4 fruit fly cellular contexts compared by ENCODE assay signal in the genomic region with DNA sequence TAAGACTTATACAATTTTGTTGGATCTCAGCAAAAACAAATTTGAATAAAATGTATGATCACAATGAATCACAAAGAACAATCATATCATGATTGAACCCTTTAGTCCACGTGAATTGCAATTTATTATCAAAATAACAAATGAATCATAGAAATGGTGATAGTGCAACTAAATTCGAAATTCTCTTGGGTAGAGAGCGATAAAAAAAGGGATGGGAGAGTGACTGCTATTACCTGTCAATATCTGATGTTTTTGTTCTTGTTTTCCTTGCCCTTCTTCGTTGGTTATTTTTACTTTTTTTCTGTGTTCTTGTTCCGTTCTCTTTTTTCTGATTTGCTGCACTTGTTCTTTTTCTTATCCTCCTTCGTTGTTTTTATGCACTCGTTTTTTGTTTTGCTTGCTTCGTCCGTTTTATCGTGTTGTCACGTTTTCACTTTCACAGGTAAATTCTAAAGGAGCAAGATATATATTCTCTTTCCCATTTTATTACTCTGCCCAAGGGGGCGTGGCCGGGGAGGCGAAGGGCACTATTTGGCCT.
TF ChIP-seq lines count a peak whose summit lies in the region.

No protein-coding gene starts in this region.

- TF ChIP-seq CTCF in whole organism, embryonic (GFP tag; optimal IDR thresholded peaks at IDR 0.05; lab: Kevin White, UChicago) = no peak

TF ChIP-seq in whole organism, embryonic, 481 proteins besides CTCF, POLR2A, EP300 and RAD21 (continues in another document):
- TF ChIP-seq ftz-f1 (GFP tag; optimal IDR thresholded peaks at IDR 0.05; lab: Kevin White, UChicago) (no peak), CG15601 (tag; optimal IDR thresholded peaks at IDR 0.05; lab: Kevin White, UChicago) (no peak), psq (GFP tag; optimal IDR thresholded peaks at IDR 0.05; lab: Kevin White, UChicago) (peak; percentile 67), Nf-YA (GFP tag; IDR thresholded peaks at IDR 0.05; lab: Robert Waterston, UW) (no peak), corto (GFP tag; optimal IDR thresholded peaks at IDR 0.05; lab: Kevin White, UChicago) (no peak), tll (GFP tag; optimal IDR thresholded peaks at IDR 0.05; lab: Kevin White, UChicago) (peak in 1 of 2 experiments; percentile 12), h (optimal IDR thresholded peaks at IDR 0.05; lab: Kevin White, UChicago) (no peak), NFAT (GFP tag; IDR thresholded peaks at IDR 0.05; lab: Robert Waterston, UW) (no peak), CG4282 (GFP tag; optimal IDR thresholded peaks at IDR 0.05; lab: Kevin White, UChicago) (no peak), Adf1 (GFP tag; IDR thresholded peaks at IDR 0.05; lab: Robert Waterston, UW) (no peak), eve (GFP tag; optimal IDR thresholded peaks at IDR 0.05; lab: Kevin White, UChicago) (peak in 1 of 2 experiments; percentile 55), Dbx (GFP tag; IDR thresholded peaks at IDR 0.05; lab: Robert Waterston, UW) (no peak), CG2116 (GFP tag; optimal IDR thresholded peaks at IDR 0.05; lab: Kevin White, UChicago) (no peak), sens (GFP tag; lab: Kevin White, UChicago) (peak; percentile 44), nom (GFP tag; optimal IDR thresholded peaks at IDR 0.05; lab: Kevin White, UChicago) (peak; percentile 92), ro (GFP tag; IDR thresholded peaks at IDR 0.05; lab: Robert Waterston, UW) (no peak), CG8388 (GFP tag; optimal IDR thresholded peaks at IDR 0.05; lab: Kevin White, UChicago) (no peak), sim (GFP tag; IDR thresholded peaks at IDR 0.05; lab: Robert Waterston, UW) (0 out of 2 replicates have a peak, but pooled peaks have one; percentile 16), ATbp (GFP tag; optimal IDR thresholded peaks at IDR 0.05; lab: Kevin White, UChicago) (no peak), CG4404 (GFP tag; IDR thresholded peaks at IDR 0.05; lab: Robert Waterston, UW) (no peak), kni (GFP tag; optimal IDR thresholded peaks at IDR 0.05; lab: Kevin White, UChicago) (peak; percentile 24), phol (tag; optimal IDR thresholded peaks at IDR 0.05; lab: Kevin White, UChicago) (no peak)

TF ChIP-seq in whole organism, prepupa, 60 proteins besides CTCF, POLR2A, EP300 and RAD21 (continues in another document):
- TF ChIP-seq dac (GFP tag; optimal IDR thresholded peaks at IDR 0.05; lab: Kevin White, UChicago) (no peak), Eip75B (GFP tag; optimal IDR thresholded peaks at IDR 0.05; lab: Kevin White, UChicago) (no peak), OdsH (GFP tag; optimal IDR thresholded peaks at IDR 0.05; lab: Kevin White, UChicago) (no peak), CG15336 (GFP tag; IDR thresholded peaks at IDR 0.05; lab: Robert Waterston, UW) (no peak), Sox15 (GFP tag; optimal IDR thresholded peaks at IDR 0.05; lab: Kevin White, UChicago) (no peak), lz (GFP tag; optimal IDR thresholded peaks at IDR 0.05; lab: Kevin White, UChicago) (no peak), esn (GFP tag; optimal IDR thresholded peaks at IDR 0.05; lab: Kevin White, UChicago) (no peak), CG16779 (tag; optimal IDR thresholded peaks at IDR 0.05; lab: Kevin White, UChicago) (peak; percentile 4), CG6163 (GFP tag; IDR thresholded peaks at IDR 0.05; lab: Robert Waterston, UW) (peak; percentile 46; the same call in 2 of the 3 replicates), CG6808 (GFP tag; optimal IDR thresholded peaks at IDR 0.05; lab: Kevin White, UChicago) (peak; percentile 83), CG4318 (GFP tag; optimal IDR thresholded peaks at IDR 0.05; lab: Kevin White, UChicago) (no peak), CG6792 (GFP tag; optimal IDR thresholded peaks at IDR 0.05; lab: Kevin White, UChicago) (no peak), Lpt (GFP tag; optimal IDR thresholded peaks at IDR 0.05; lab: Kevin White, UChicago) (no peak), fd85E (GFP tag; optimal IDR thresholded peaks at IDR 0.05; lab: Kevin White, UChicago) (no peak), Eip78C (GFP tag; lab: Kevin White, UChicago) (no peak), CG6276 (GFP tag; optimal IDR thresholded peaks at IDR 0.05; lab: Kevin White, UChicago) (no peak), eg (GFP tag; IDR thresholded peaks at IDR 0.05; lab: Robert Waterston, UW) (no peak), ss (GFP tag; optimal IDR thresholded peaks at IDR 0.05; lab: Kevin White, UChicago) (peak; percentile 85), CG1621 (tag; optimal IDR thresholded peaks at IDR 0.05; lab: Kevin White, UChicago) (peak; percentile 75), topi (GFP tag; optimal IDR thresholded peaks at IDR 0.05; lab: Kevin White, UChicago) (no peak), Gug (GFP tag; IDR thresholded peaks at IDR 0.05; lab: Robert Waterston, UW) (no peak), CG8319 (GFP tag; optimal IDR thresholded peaks at IDR 0.05; lab: Kevin White, UChicago) (no peak), svp (GFP tag; lab: Kevin White, UChicago) (no peak), CG32006 (GFP tag; optimal IDR thresholded peaks at IDR 0.05; lab: Kevin White, UChicago) (no peak)

TF ChIP-seq in whole organism, pupa, 21 proteins besides CTCF, POLR2A, EP300 and RAD21:
- no peak for TF ChIP-seq Pif1B (GFP tag; optimal IDR thresholded peaks at IDR 0.05; lab: Kevin White, UChicago)
- peak; percentile 71 for TF ChIP-seq CG34367 (tag; optimal IDR thresholded peaks at IDR 0.05; lab: Kevin White, UChicago)
- peak; percentile 90 for TF ChIP-seq gl (tag; optimal IDR thresholded peaks at IDR 0.05; lab: Kevin White, UChicago)
- no peak for TF ChIP-seq Snoo (tag; optimal IDR thresholded peaks at IDR 0.05; lab: Kevin White, UChicago)
- TF ChIP-seq CG12605 (GFP tag; IDR thresholded peaks at IDR 0.05; lab: Robert Waterston, UW) = no peak; the same call in 1 of the 2 replicates
- TF ChIP-seq CG9948 (tag; optimal IDR thresholded peaks at IDR 0.05; lab: Kevin White, UChicago) = peak; percentile 44
- TF ChIP-seq CG14655 (GFP tag; optimal IDR thresholded peaks at IDR 0.05; lab: Kevin White, UChicago) = no peak
- peak; percentile 60 for TF ChIP-seq CG15710 (tag; optimal IDR thresholded peaks at IDR 0.05; lab: Kevin White, UChicago)
- TF ChIP-seq CG13204 (GFP tag; optimal IDR thresholded peaks at IDR 0.05; lab: Kevin White, UChicago) = peak; percentile 70
- TF ChIP-seq CG4496 (GFP tag; IDR thresholded peaks at IDR 0.05; lab: Robert Waterston, UW) = no peak
- peak; percentile 16 for TF ChIP-seq Pif1A (GFP tag; optimal IDR thresholded peaks at IDR 0.05; lab: Kevin White, UChicago)
- no peak for TF ChIP-seq Ets98B (GFP tag; IDR thresholded peaks at IDR 0.05; lab: Robert Waterston, UW)
- no peak for TF ChIP-seq CG8301 (tag; optimal IDR thresholded peaks at IDR 0.05; lab: Kevin White, UChicago)
- TF ChIP-seq rn (GFP tag; IDR thresholded peaks at IDR 0.05; lab: Robert Waterston, UW) = no peak
- peak; percentile 33 for TF ChIP-seq EcR (GFP tag; optimal IDR thresholded peaks at IDR 0.05; lab: Kevin White, UChicago)
- TF ChIP-seq CG10348 (GFP tag; IDR thresholded peaks at IDR 0.05; lab: Robert Waterston, UW) = no peak
- TF ChIP-seq CG17806 (tag; optimal IDR thresholded peaks at IDR 0.05; lab: Kevin White, UChicago) = peak; percentile 36
- TF ChIP-seq CG8159 (tag; optimal IDR thresholded peaks at IDR 0.05; lab: Kevin White, UChicago) = peak; percentile 73
- peak; percentile 47 for TF ChIP-seq D1 (tag; optimal IDR thresholded peaks at IDR 0.05; lab: Kevin White, UChicago)
- no peak for TF ChIP-seq fd96Ca (GFP tag; IDR thresholded peaks at IDR 0.05; lab: Robert Waterston, UW)
- no peak for TF ChIP-seq CG32121 (GFP tag; IDR thresholded peaks at IDR 0.05; lab: Robert Waterston, UW)

TF ChIP-seq in whole organism, wandering third instar larva, 38 proteins besides CTCF, POLR2A, EP300 and RAD21:
- TF ChIP-seq Dfd (GFP tag; optimal IDR thresholded peaks at IDR 0.05; lab: Kevin White, UChicago) (no peak), psq (GFP tag; optimal IDR thresholded peaks at IDR 0.05; lab: Kevin White, UChicago) (peak; percentile 85)
TF ChIP-seq in whole organism, wandering third instar larva: peak in this region for 1.
